Fruit fly (Drosophila melanogaster) whole organism, embryonic: Measurements from ENCODE around the gene Rad60.

ENCODE experiments used
- Antp ChIP-seq: fragments of 200-800 bp; sonication (Bioruptor generic); optimal IDR thresholded peaks from 3 replicates; lab custom pipeline; 2016; ENCODE audit warnings: missing biosample characterization, missing genetic modification characterization
- Awh ChIP-seq: fragments of 200-800 bp; sonication (Bioruptor generic); IDR thresholded peaks from 2 replicates; pipeline ENCODE4, ENCODE4 v1.3.6; 2022; ENCODE audit warnings: missing biosample characterization, missing genetic modification characterization
- BtbVII ChIP-seq: fragments of 200-800 bp; sonication (Bioruptor generic); optimal IDR thresholded peaks from 3 replicates; lab custom pipeline; 2017; ENCODE audit warnings: missing biosample characterization, mild to moderate bottlenecking, missing genetic modification characterization
- CG11247 ChIP-seq: fragments of 200-800 bp; sonication (Bioruptor generic); IDR thresholded peaks from 2 replicates; pipeline ENCODE4 v1.3.6; 2022; ENCODE audit warnings: missing biosample characterization, missing genetic modification characterization
- CG11695 ChIP-seq: fragments of 200-800 bp; sonication (Bioruptor generic); IDR thresholded peaks from 3 replicates; pipeline ENCODE4 v1.3.6; 2022; ENCODE audit warnings: missing biosample characterization, missing genetic modification characterization
- CG14860 ChIP-seq: fragments of 200-800 bp; sonication (Bioruptor generic); IDR thresholded peaks from 3 replicates; pipeline ENCODE4 v1.3.6; 2022; ENCODE audit warnings: missing biosample characterization, missing genetic modification characterization; ENCODE audit not compliant: partially characterized antibody
- CG15073 ChIP-seq: fragments of 200-800 bp; sonication (Bioruptor generic); optimal IDR thresholded peaks from 2 replicates; lab custom pipeline; 2016; ENCODE audit warnings: missing biosample characterization, missing genetic modification characterization
- CG17359 ChIP-seq: fragments of 200-800 bp; sonication (Bioruptor generic); optimal IDR thresholded peaks from 3 replicates; lab custom pipeline; 2018; ENCODE audit warnings: missing biosample characterization, mild to moderate bottlenecking, missing genetic modification characterization, moderate library complexity
- CG2889 ChIP-seq: fragments of 200-800 bp; sonication (Bioruptor generic); IDR thresholded peaks from 3 replicates; pipeline ENCODE4 v1.3.6; 2022; ENCODE audit warnings: missing biosample characterization, missing genetic modification characterization
- CG30020 ChIP-seq: fragments of 200-800 bp; optimal IDR thresholded peaks from 2 replicates; lab custom pipeline; 2019; ENCODE audit warnings: missing biosample characterization, mild to moderate bottlenecking, missing genetic modification characterization, moderate library complexity
- CG30431 ChIP-seq: fragments of 200-800 bp; sonication (Bioruptor generic); optimal IDR thresholded peaks from 2 replicates; lab custom pipeline; 2017; ENCODE audit warnings: missing biosample characterization, missing genetic modification characterization
- CG3065 ChIP-seq: fragments of 200-800 bp; sonication (Bioruptor generic); optimal IDR thresholded peaks from 2 replicates; lab custom pipeline; 2016; ENCODE audit warnings: missing biosample characterization, missing genetic modification characterization
- CG3163 ChIP-seq: fragments of 200-800 bp; sonication (Bioruptor generic); optimal IDR thresholded peaks from 3 replicates; lab custom pipeline; 2016; ENCODE audit warnings: missing biosample characterization, missing genetic modification characterization
- CG32772 ChIP-seq: fragments of 200-800 bp; sonication (Bioruptor generic); IDR thresholded peaks from 2 replicates; pipeline ENCODE4 v1.3.6; 2022; ENCODE audit warnings: missing biosample characterization, missing genetic modification characterization
- CG33557 ChIP-seq: fragments of 200-800 bp; sonication (Bioruptor generic); optimal IDR thresholded peaks from 2 replicates; lab custom pipeline; 2019; ENCODE audit warnings: missing biosample characterization, mild to moderate bottlenecking, missing genetic modification characterization, moderate library complexity
- CG3838 ChIP-seq: fragments of 200-800 bp; sonication (Bioruptor generic); optimal IDR thresholded peaks from 3 replicates; lab custom pipeline; 2016; ENCODE audit warnings: missing biosample characterization, missing genetic modification characterization
- CG4328 ChIP-seq: fragments of 200-800 bp; sonication (Bioruptor generic); optimal IDR thresholded peaks from 3 replicates; lab custom pipeline; 2017; ENCODE audit warnings: missing biosample characterization, missing genetic modification reagents, missing genetic modification characterization
- CG6813 ChIP-seq: fragments of 200-800 bp; sonication (Bioruptor generic); optimal IDR thresholded peaks from 2 replicates; lab custom pipeline; 2017; ENCODE audit warnings: missing biosample characterization, missing genetic modification characterization, mild to moderate bottlenecking, moderate library complexity, missing genetic modification reagents
- CG7357 ChIP-seq: fragments of 200-800 bp; sonication (Bioruptor generic); IDR thresholded peaks from 3 replicates; pipeline ENCODE4 v1.3.6; 2022; ENCODE audit warnings: missing biosample characterization, missing genetic modification characterization
- CG7372 ChIP-seq: fragments of 200-800 bp; sonication (Bioruptor generic); IDR thresholded peaks from 2 replicates; pipeline ENCODE4 v1.3.6; 2022; ENCODE audit warnings: missing biosample characterization, missing genetic modification characterization
- CkIIα-i1 ChIP-seq: fragments of 200-800 bp; sonication (Bioruptor generic); IDR thresholded peaks from 2 replicates; pipeline ENCODE4 v1.3.6; 2022; ENCODE audit warnings: missing biosample characterization, missing genetic modification characterization
- D ChIP-seq, 2 experiments: fragments of 200-800 bp in 1 of 2; fragments of >200 bp in 1 of 2; sonication (Bioruptor generic) in 1 of 2; optimal IDR thresholded peaks; 2 replicates in 1 of 2; 3 replicates in 1 of 2; lab custom pipeline; 2017; ENCODE audit warnings: mild to moderate bottlenecking in 1 of 2, missing biosample characterization in 1 of 2, missing genetic modification characterization in 1 of 2, missing genetic modification reagents in 1 of 2
- Dad ChIP-seq: fragments of 200-800 bp; sonication (Bioruptor generic); optimal IDR thresholded peaks from 3 replicates; lab custom pipeline; 2016; ENCODE audit warnings: missing biosample characterization, missing genetic modification characterization
- Hand ChIP-seq: fragments of 200-800 bp; sonication (Bioruptor generic); optimal IDR thresholded peaks from 2 replicates; lab custom pipeline; 2017; ENCODE audit warnings: mild to moderate bottlenecking, missing biosample characterization, missing genetic modification reagents, missing genetic modification characterization
- MESR4 ChIP-seq: fragments of 200-800 bp; sonication (Bioruptor generic); optimal IDR thresholded peaks from 2 replicates; lab custom pipeline; 2018; ENCODE audit warnings: missing biosample characterization, mild to moderate bottlenecking, missing genetic modification characterization, moderate library complexity
- NK7.1 ChIP-seq: fragments of 200-800 bp; sonication (Bioruptor generic); optimal IDR thresholded peaks from 3 replicates; lab custom pipeline; 2016; ENCODE audit warnings: missing biosample characterization, missing genetic modification characterization
- Ptx1 ChIP-seq: fragments of 200-800 bp; sonication (Bioruptor generic); IDR thresholded peaks from 2 replicates; pipeline ENCODE4 v1.3.6; 2022; ENCODE audit warnings: missing biosample characterization, missing genetic modification characterization
- Six4 ChIP-seq: fragments of 200-800 bp; sonication (Bioruptor generic); optimal IDR thresholded peaks from 2 replicates; lab custom pipeline; 2016; ENCODE audit warnings: missing biosample characterization, missing genetic modification characterization
- Sox102F ChIP-seq: fragments of 200-800 bp; sonication (Bioruptor generic); optimal IDR thresholded peaks from 2 replicates; lab custom pipeline; 2018; ENCODE audit warnings: missing biosample characterization, mild to moderate bottlenecking, missing genetic modification characterization, moderate library complexity
- Taf1 ChIP-seq: fragments of 200-800 bp; sonication (Bioruptor generic); IDR thresholded peaks from 2 replicates; pipeline ENCODE4 v1.3.6; 2022; ENCODE audit warnings: missing biosample characterization, missing genetic modification characterization
- Xrp1 ChIP-seq: fragments of 200-800 bp; sonication (Bioruptor generic); IDR thresholded peaks from 2 replicates; pipeline ENCODE4 v1.3.6; 2022; ENCODE audit warnings: missing biosample characterization, missing genetic modification characterization
- abd-A ChIP-seq: fragments of 200-800 bp; sonication (Bioruptor generic); optimal IDR thresholded peaks from 3 replicates; lab custom pipeline; 2019; ENCODE audit warnings: missing biosample characterization, mild to moderate bottlenecking, missing genetic modification characterization, moderate library complexity
- ato ChIP-seq: fragments of 200-800 bp; sonication (Bioruptor generic); IDR thresholded peaks from 2 replicates; pipeline ENCODE4 v1.3.6; 2022; ENCODE audit warnings: missing biosample characterization, missing genetic modification characterization; ENCODE audit not compliant: partially characterized antibody
- bcd ChIP-seq: fragments of 200-800 bp; sonication (Bioruptor generic); optimal IDR thresholded peaks from 2 replicates; lab custom pipeline; 2017; ENCODE audit warnings: missing biosample characterization, mild to moderate bottlenecking, missing genetic modification characterization
- cad ChIP-seq: fragments of >200 bp; optimal IDR thresholded peaks from 2 replicates; lab custom pipeline; 2017; ENCODE audit warnings: missing biosample characterization, missing genetic modification characterization
- chif ChIP-seq, 2 experiments: fragments of 200-800 bp; sonication (Bioruptor generic); optimal IDR thresholded peaks; 3 replicates each; lab custom pipeline; 2016; ENCODE audit warnings: missing biosample characterization in 2 of 2, missing genetic modification characterization in 2 of 2
- crp ChIP-seq, 2 experiments: fragments of 200-800 bp; sonication (Bioruptor generic); optimal IDR thresholded peaks; 2 replicates in 1 of 2; 3 replicates in 1 of 2; lab custom pipeline; 2017; ENCODE audit warnings: missing biosample characterization in 2 of 2, missing genetic modification characterization in 2 of 2, mild to moderate bottlenecking in 1 of 2, moderate library complexity in 1 of 2
- dysf ChIP-seq: fragments of 200-800 bp; sonication (Bioruptor generic); IDR thresholded peaks from 3 replicates; pipeline ENCODE4 v1.3.6; 2022; ENCODE audit warnings: missing biosample characterization, missing genetic modification characterization
- gcm ChIP-seq: fragments of 200-800 bp; sonication (Bioruptor generic); optimal IDR thresholded peaks from 2 replicates; lab custom pipeline; 2019; ENCODE audit warnings: missing biosample characterization, mild to moderate bottlenecking, missing genetic modification characterization, moderate library complexity
- hb ChIP-seq: fragments of 200-800 bp; sonication (Bioruptor generic); IDR thresholded peaks from 3 replicates; pipeline ENCODE4 v1.3.6; 2022; ENCODE audit warnings: missing biosample characterization, missing genetic modification characterization; ENCODE audit not compliant: partially characterized antibody
- lmd ChIP-seq: fragments of 200-800 bp; sonication (Bioruptor generic); IDR thresholded peaks from 2 replicates; pipeline ENCODE4 v1.3.6; 2022; ENCODE audit warnings: missing biosample characterization, missing genetic modification characterization
- otp ChIP-seq: fragments of 200-800 bp; sonication (Bioruptor generic); IDR thresholded peaks from 3 replicates; pipeline ENCODE4, ENCODE4 v1.3.6; 2022; ENCODE audit warnings: missing biosample characterization, missing genetic modification characterization
- pb ChIP-seq: fragments of 200-800 bp; sonication (Bioruptor generic); optimal IDR thresholded peaks from 3 replicates; lab custom pipeline; 2016; ENCODE audit warnings: missing biosample characterization, missing genetic modification characterization
- repo ChIP-seq: fragments of 200-800 bp; sonication (Bioruptor generic); optimal IDR thresholded peaks from 2 replicates; lab custom pipeline; 2016; ENCODE audit warnings: missing biosample characterization, missing genetic modification characterization
- rib ChIP-seq: fragments of 200-800 bp; sonication (Bioruptor generic); IDR thresholded peaks from 2 replicates; pipeline ENCODE4 v1.3.6; 2022; ENCODE audit warnings: missing biosample characterization, missing genetic modification characterization
- run ChIP-seq: fragments of 200-800 bp; sonication (Bioruptor generic); optimal IDR thresholded peaks from 3 replicates; lab custom pipeline; 2018; ENCODE audit warnings: missing biosample characterization, mild to moderate bottlenecking, missing genetic modification characterization
- scrt ChIP-seq: fragments of 200-800 bp; sonication (Bioruptor generic); optimal IDR thresholded peaks from 2 replicates; lab custom pipeline; 2018; ENCODE audit warnings: missing biosample characterization, mild to moderate bottlenecking, missing genetic modification characterization, moderate library complexity
- stc ChIP-seq: fragments of 200-800 bp; sonication (Bioruptor generic); IDR thresholded peaks from 2 replicates; pipeline ENCODE4 v1.3.6; 2022; ENCODE audit warnings: missing biosample characterization, missing genetic modification characterization
- ttk ChIP-seq: fragments of 200-800 bp; sonication (Bioruptor generic); IDR thresholded peaks from 2 replicates; pipeline ENCODE4 v2.1.2; 2022; ENCODE audit warnings: missing biosample characterization, missing genetic modification characterization
- tx ChIP-seq: fragments of 200-800 bp; sonication (Bioruptor generic); optimal IDR thresholded peaks from 2 replicates; lab custom pipeline; 2016; ENCODE audit warnings: missing biosample characterization, missing genetic modification characterization

Rad60 gene

DNA sequence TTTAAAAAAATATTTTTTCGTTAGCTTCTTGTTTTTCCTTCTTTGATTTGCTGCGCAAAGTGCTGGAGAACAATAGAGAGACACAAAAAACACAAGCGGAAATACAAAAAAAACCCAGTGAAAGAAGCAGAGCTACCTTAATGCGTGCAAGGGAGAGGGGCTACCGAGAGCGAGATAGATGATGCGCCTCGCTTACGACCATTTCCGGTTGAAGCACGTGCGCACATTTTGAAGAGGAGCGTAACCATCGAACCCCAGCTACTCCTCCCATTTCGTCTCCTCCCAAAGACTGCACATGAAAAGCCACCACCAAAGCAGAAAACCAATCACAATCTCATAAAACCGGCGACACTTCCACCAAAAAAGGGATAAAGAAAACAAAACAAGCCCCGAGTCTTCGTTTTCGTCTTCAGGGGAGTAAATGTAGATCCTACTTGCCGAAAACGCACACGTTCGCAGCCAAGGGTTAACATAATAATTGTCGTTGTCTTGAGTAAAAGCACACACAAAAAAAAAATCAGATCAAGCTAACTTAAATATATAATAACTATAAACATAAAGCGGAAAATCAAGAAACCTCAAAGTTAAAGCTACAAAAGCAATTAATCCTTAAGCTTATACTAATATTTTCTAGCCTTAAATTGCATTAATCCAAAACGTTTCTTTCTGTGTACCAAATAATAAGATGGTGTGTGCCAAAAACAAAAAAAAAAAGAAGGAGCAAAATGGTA lies 46.0 kb upstream of the Rad60 start (continued):
- TF ChIP-seq CG7357 (GFP tag; lab: Robert Waterston, UW): no peak
- no peak for TF ChIP-seq MESR4 (GFP tag; lab: Kevin White, UChicago)
- TF ChIP-seq Sox102F (GFP tag; lab: Kevin White, UChicago): peak; percentile 55
- no peak for TF ChIP-seq CG3838 (GFP tag; lab: Kevin White, UChicago)
- TF ChIP-seq chif (GFP tag; optimal IDR thresholded peaks at IDR 0.05; lab: Kevin White, UChicago): peak in 1 of 2 experiments; percentile 49
- TF ChIP-seq ato (GFP tag; lab: Robert Waterston, UW): no peak
- no peak for TF ChIP-seq cad
- TF ChIP-seq rib (GFP tag; lab: Robert Waterston, UW): no peak
- no peak for TF ChIP-seq Six4 (GFP tag; lab: Kevin White, UChicago)
- no peak for TF ChIP-seq stc (GFP tag; lab: Robert Waterston, UW)
- no peak for TF ChIP-seq run (tag; lab: Kevin White, UChicago)
- no peak for TF ChIP-seq CG11247 (GFP tag; lab: Robert Waterston, UW)
- TF ChIP-seq CG14860: no peak
- no peak for TF ChIP-seq Antp (GFP tag; lab: Kevin White, UChicago)
- no peak for TF ChIP-seq hb
- no peak for TF ChIP-seq CG2889 (GFP tag; lab: Robert Waterston, UW)
- no peak for TF ChIP-seq scrt (GFP tag; lab: Kevin White, UChicago)
- no peak for TF ChIP-seq CG4328 (GFP tag; lab: Kevin White, UChicago)
- TF ChIP-seq CG11695 (GFP tag; lab: Robert Waterston, UW): 0 out of 3 replicates have a peak, but pooled peaks have one; percentile 11
- TF ChIP-seq crp (GFP tag; optimal IDR thresholded peaks at IDR 0.05; lab: Kevin White, UChicago): no peak
- TF ChIP-seq CG15073: no peak
- no peak for TF ChIP-seq ttk (GFP tag; lab: Robert Waterston, UW)
- TF ChIP-seq CG33557 (GFP tag; lab: Kevin White, UChicago): no peak
- TF ChIP-seq CG7372 (GFP tag; lab: Robert Waterston, UW): no peak
- no peak for TF ChIP-seq abd-A (tag; lab: Kevin White, UChicago)
- no peak for TF ChIP-seq repo (GFP tag; lab: Kevin White, UChicago)
- peak; percentile 25 for TF ChIP-seq CG17359
- no peak for TF ChIP-seq otp (GFP tag; lab: Robert Waterston, UW)
- no peak for TF ChIP-seq CG3163
- no peak for TF ChIP-seq pb (GFP tag; lab: Kevin White, UChicago)
- no peak for TF ChIP-seq Taf1 (GFP tag; lab: Robert Waterston, UW)
- no peak for TF ChIP-seq CkIIα-i1 (GFP tag; lab: Robert Waterston, UW)
- no peak for TF ChIP-seq bcd (GFP tag; lab: Kevin White, UChicago)
- TF ChIP-seq gcm (GFP tag; lab: Kevin White, UChicago): no peak
- peak; percentile 22; the same call in 1 of the 2 replicates for TF ChIP-seq Ptx1 (GFP tag; lab: Robert Waterston, UW)
- no peak for TF ChIP-seq D (optimal IDR thresholded peaks at IDR 0.05; lab: Kevin White, UChicago)
- no peak for TF ChIP-seq D (GFP tag; optimal IDR thresholded peaks at IDR 0.05; lab: Kevin White, UChicago)
- no peak for TF ChIP-seq CG30431 (GFP tag; lab: Kevin White, UChicago)
- no peak for TF ChIP-seq Dad (GFP tag; lab: Kevin White, UChicago)
- TF ChIP-seq Awh: no peak
- no peak for TF ChIP-seq CG3065 (GFP tag; lab: Kevin White, UChicago)
- no peak for TF ChIP-seq CG32772 (GFP tag; lab: Robert Waterston, UW)
- TF ChIP-seq CG30020 (tag; lab: Kevin White, UChicago): no peak
- no peak for TF ChIP-seq dysf (GFP tag; lab: Robert Waterston, UW)
- TF ChIP-seq BtbVII (GFP tag; lab: Kevin White, UChicago): no peak
- TF ChIP-seq lmd (GFP tag; lab: Robert Waterston, UW): no peak
- TF ChIP-seq CG6813 (GFP tag; lab: Kevin White, UChicago): peak; percentile 27
- no peak for TF ChIP-seq tx (GFP tag; lab: Kevin White, UChicago)
- TF ChIP-seq Hand (GFP tag; lab: Kevin White, UChicago): no peak
- peak; percentile 72 for TF ChIP-seq Xrp1 (GFP tag; lab: Robert Waterston, UW)
- no peak for TF ChIP-seq NK7.1 (GFP tag; lab: Kevin White, UChicago)
